2 fruit fly cellular contexts compared by ENCODE assay signal in genomic region chr2L:7933186-7933585, dm6.
A peak's percentile ranks its signal among the peaks of the same experiment; 100 is the strongest.
TF ChIP-seq lines count a peak whose summit lies in the region.

No protein-coding gene starts in this region.

- TF ChIP-seq CTCF in whole organism, embryonic (GFP tag; optimal IDR thresholded peaks at IDR 0.05; lab: Kevin White, UChicago), result no peak

TF ChIP-seq in whole organism, embryonic, 481 proteins besides CTCF, POLR2A, EP300 and RAD21:
- no peak for TF ChIP-seq CG13624 (GFP tag; optimal IDR thresholded peaks at IDR 0.05; lab: Kevin White, UChicago)
- TF ChIP-seq bsh (GFP tag; optimal IDR thresholded peaks at IDR 0.05; lab: Kevin White, UChicago), result no peak
- peak; percentile 82 for TF ChIP-seq Med (GFP tag; lab: Kevin White, UChicago)
- no peak for TF ChIP-seq Xrp1 (GFP tag; IDR thresholded peaks at IDR 0.05; lab: Robert Waterston, UW)
- peak; percentile 44; the same call in 1 of the 2 replicates for TF ChIP-seq Adf1 (GFP tag; IDR thresholded peaks at IDR 0.05; lab: Robert Waterston, UW)
- TF ChIP-seq CG8290 (GFP tag; optimal IDR thresholded peaks at IDR 0.05; lab: Kevin White, UChicago), result no peak
- TF ChIP-seq CG8290 (tag; optimal IDR thresholded peaks at IDR 0.05; lab: Kevin White, UChicago), result peak in 1 of 2 experiments; percentile 26
- TF ChIP-seq abd-A (tag; optimal IDR thresholded peaks at IDR 0.05; lab: Kevin White, UChicago), result peak; percentile 94
- TF ChIP-seq nerfin-1 (tag; optimal IDR thresholded peaks at IDR 0.05; lab: Kevin White, UChicago), result peak; percentile 4
- peak; percentile 81 for TF ChIP-seq Deaf1 (tag; optimal IDR thresholded peaks at IDR 0.05; lab: Kevin White, UChicago)
- 0 out of 2 replicates have a peak, but pooled peaks have one; percentile 17 for TF ChIP-seq Ptx1 (GFP tag; IDR thresholded peaks at IDR 0.05; lab: Robert Waterston, UW)
- TF ChIP-seq Hey (tag; optimal IDR thresholded peaks at IDR 0.05; lab: Kevin White, UChicago), result peak; percentile 43
- no peak for TF ChIP-seq zf30C (GFP tag; optimal IDR thresholded peaks at IDR 0.05; lab: Kevin White, UChicago)
- no peak for TF ChIP-seq tgo (GFP tag; IDR thresholded peaks at IDR 0.05; lab: Robert Waterston, UW)
- no peak for TF ChIP-seq knrl (GFP tag; IDR thresholded peaks at IDR 0.05; lab: Robert Waterston, UW; ENCODE audit: partially characterized antibody)
- TF ChIP-seq mirr (GFP tag; optimal IDR thresholded peaks at IDR 0.05; lab: Kevin White, UChicago), result peak; percentile 70
- peak; percentile 51 for TF ChIP-seq cg (GFP tag; optimal IDR thresholded peaks at IDR 0.05; lab: Kevin White, UChicago)
- TF ChIP-seq chinmo (GFP tag; IDR thresholded peaks at IDR 0.05; lab: Robert Waterston, UW; ENCODE audit: partially characterized antibody), result 0 out of 4 replicates have a peak, but pooled peaks have one; percentile 50
- no peak for TF ChIP-seq gsb-n (tag; optimal IDR thresholded peaks at IDR 0.05; lab: Kevin White, UChicago)
- TF ChIP-seq CG8478 (optimal IDR thresholded peaks at IDR 0.05; lab: Kevin White, UChicago), result peak; percentile 7
- TF ChIP-seq CG13894 (tag; optimal IDR thresholded peaks at IDR 0.05; lab: Kevin White, UChicago), result peak; percentile 55

TF ChIP-seq in whole organism, prepupa, 60 proteins besides CTCF, POLR2A, EP300 and RAD21:
- peak; percentile 8; the same call in 1 of the 3 replicates for TF ChIP-seq CG6163 (GFP tag; IDR thresholded peaks at IDR 0.05; lab: Robert Waterston, UW)
- no peak for TF ChIP-seq CG3919 (GFP tag; optimal IDR thresholded peaks at IDR 0.05; lab: Kevin White, UChicago)
